Worm (Caenorhabditis elegans) whole organism, L2 larva: Measurements from ENCODE around the gene pfd-1.

Source experiments
- ama-1 ChIP-seq: fragments of 150-350 bp; optimal IDR thresholded peaks from 2 replicates; lab custom pipeline; 2018; ENCODE audit warnings: inconsistent platforms
- dmd-4 ChIP-seq: sonication (generic microtip); optimal IDR thresholded peaks from 2 replicates; lab custom pipeline; 2017; ENCODE audit warnings: missing biosample characterization, missing genetic modification characterization
- elt-1 ChIP-seq: fragments of 150-350 bp; optimal IDR thresholded peaks from 2 replicates; lab custom pipeline; 2014; ENCODE audit warnings: missing biosample characterization, missing genetic modification characterization
- fos-1 ChIP-seq: fragments of 150-350 bp; optimal IDR thresholded peaks from 2 replicates; lab custom pipeline; 2014; ENCODE audit warnings: missing biosample characterization, missing genetic modification characterization
- lin-13 ChIP-seq: fragments of 150-350 bp; optimal IDR thresholded peaks from 2 replicates; lab custom pipeline; 2014; ENCODE audit warnings: missing biosample characterization, missing genetic modification reagents, missing genetic modification characterization
- lin-39 ChIP-seq: fragments of 150-350 bp; optimal IDR thresholded peaks from 2 replicates; lab custom pipeline; 2014; ENCODE audit warnings: missing biosample characterization, missing genetic modification reagents, missing genetic modification characterization
- lsy-2 ChIP-seq, 2 experiments: fragments of 150-350 bp in 1 of 2; sonication (generic microtip) in 1 of 2; optimal IDR thresholded peaks; 2 replicates each; lab custom pipeline; 2014 to 2017; ENCODE audit warnings: missing biosample characterization in 2 of 2, missing genetic modification characterization in 2 of 2
- nhr-12 ChIP-seq: fragments of 150-350 bp; optimal IDR thresholded peaks from 2 replicates; lab custom pipeline; 2014; ENCODE audit warnings: missing biosample characterization, missing genetic modification characterization
- nhr-25 ChIP-seq: fragments of 150-350 bp; sonication (generic microtip); optimal IDR thresholded peaks from 3 replicates; lab custom pipeline; 2014; ENCODE audit warnings: missing biosample characterization, missing genetic modification characterization
- nhr-77 ChIP-seq: fragments of 150-350 bp; optimal IDR thresholded peaks from 2 replicates; lab custom pipeline; 2014; ENCODE audit warnings: missing biosample characterization, missing genetic modification characterization

DNA sequence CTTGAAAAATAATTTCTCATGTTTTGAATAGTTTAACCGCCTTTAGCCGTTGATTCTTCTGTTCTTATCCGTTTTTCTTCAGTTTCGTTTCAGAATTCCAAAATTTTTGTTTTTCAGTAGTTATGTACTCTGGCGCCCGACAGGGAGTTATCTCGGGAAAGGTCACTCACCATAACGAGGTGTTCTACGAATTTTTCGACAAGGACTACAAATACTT is 6.8 kb upstream of the pfd-1 start, which contains the start of gene F01G4.4:
- no peak for TF ChIP-seq elt-1
- no peak for TF ChIP-seq nhr-12
- TF ChIP-seq dmd-4 (tag; lab: Kevin White, UChicago): no peak
- TF ChIP-seq nhr-25 (tag; lab: Kevin White, UChicago): no peak
- TF ChIP-seq lin-39 (tag; lab: Kevin White, UChicago): no peak
- no peak for TF ChIP-seq fos-1 (tag; lab: Kevin White, UChicago)
- TF ChIP-seq lin-13 (GFP tag; lab: Kevin White, UChicago): no peak
- no peak for TF ChIP-seq lsy-2 (tag; optimal IDR thresholded peaks at IDR 0.05; lab: Kevin White, UChicago)
- no peak for TF ChIP-seq nhr-77 (tag; lab: Kevin White, UChicago)
- TF ChIP-seq ama-1 (lab: Kevin White, UChicago): no peak
